Worm (Caenorhabditis elegans) whole organism, L2 larva: ENCODE measurements around the gene grl-8.

ENCODE experiments used
- C34F6.9 ChIP-seq: fragments of 150-350 bp; optimal IDR thresholded peaks from 2 replicates; lab custom pipeline; 2014; ENCODE audit warnings: missing biosample characterization, missing genetic modification characterization
- F13H6.1 ChIP-seq: sonication (generic microtip); optimal IDR thresholded peaks from 2 replicates; lab custom pipeline; 2016; ENCODE audit warnings: missing genetic modification characterization, missing compliant biosample characterization
- R02D3.7 ChIP-seq: fragments of 150-350 bp; optimal IDR thresholded peaks from 2 replicates; lab custom pipeline; 2014; ENCODE audit warnings: missing biosample characterization, missing genetic modification characterization
- Y55F3AM.14 ChIP-seq: fragments of 200-800 bp; sonication (Bioruptor generic); optimal IDR thresholded peaks from 2 replicates; lab custom pipeline; 2018; ENCODE audit warnings: mild to moderate bottlenecking, missing genetic modification characterization, missing compliant biosample characterization
- ZK546.5 ChIP-seq: sonication (generic microtip); optimal IDR thresholded peaks from 2 replicates; lab custom pipeline; 2017; ENCODE audit warnings: missing biosample characterization, missing genetic modification characterization
- aly-2 ChIP-seq: fragments of 150-350 bp; optimal IDR thresholded peaks from 2 replicates; lab custom pipeline; 2014; ENCODE audit warnings: missing biosample characterization, missing genetic modification characterization
- ama-1 ChIP-seq: fragments of 150-350 bp; optimal IDR thresholded peaks from 2 replicates; lab custom pipeline; 2018; ENCODE audit warnings: inconsistent platforms
- blmp-1 ChIP-seq: sonication (generic microtip); optimal IDR thresholded peaks from 2 replicates; lab custom pipeline; 2017; ENCODE audit warnings: missing genetic modification characterization, mild to moderate bottlenecking, missing compliant biosample characterization, antibody characterized with exemption, moderate library complexity; ENCODE audit not compliant: insufficient read depth
- ceh-16 ChIP-seq: fragments of 150-350 bp; optimal IDR thresholded peaks from 2 replicates; lab custom pipeline; 2014; ENCODE audit warnings: missing biosample characterization, missing genetic modification characterization
- crh-2 ChIP-seq: sonication (generic microtip); optimal IDR thresholded peaks from 2 replicates; lab custom pipeline; 2017; ENCODE audit warnings: missing biosample characterization, missing genetic modification characterization
- dmd-4 ChIP-seq: sonication (generic microtip); optimal IDR thresholded peaks from 2 replicates; lab custom pipeline; 2017; ENCODE audit warnings: missing biosample characterization, missing genetic modification characterization
- elt-1 ChIP-seq: fragments of 150-350 bp; optimal IDR thresholded peaks from 2 replicates; lab custom pipeline; 2014; ENCODE audit warnings: missing biosample characterization, missing genetic modification characterization
- elt-3 ChIP-seq: sonication (generic microtip); optimal IDR thresholded peaks from 2 replicates; lab custom pipeline; 2017; ENCODE audit warnings: missing biosample characterization, missing genetic modification characterization
- lin-11 ChIP-seq: fragments of 150-350 bp; sonication (generic microtip); optimal IDR thresholded peaks from 2 replicates; lab custom pipeline; 2014; ENCODE audit warnings: missing biosample characterization, missing genetic modification characterization, inconsistent platforms, mixed read lengths
- lin-39 ChIP-seq: fragments of 150-350 bp; optimal IDR thresholded peaks from 2 replicates; lab custom pipeline; 2014; ENCODE audit warnings: missing biosample characterization, missing genetic modification reagents, missing genetic modification characterization
- mab-5 ChIP-seq: fragments of 150-350 bp; optimal IDR thresholded peaks from 2 replicates; lab custom pipeline; 2014; ENCODE audit warnings: missing biosample characterization, missing genetic modification characterization
- mbf-1 ChIP-seq: sonication (generic microtip); optimal IDR thresholded peaks from 2 replicates; lab custom pipeline; 2017; ENCODE audit warnings: missing biosample characterization, missing genetic modification characterization
- nhr-10 ChIP-seq: sonication (generic microtip); optimal IDR thresholded peaks from 2 replicates; lab custom pipeline; 2017; ENCODE audit warnings: missing biosample characterization, missing genetic modification characterization
- nhr-11 ChIP-seq: fragments of 150-350 bp; optimal IDR thresholded peaks from 2 replicates; lab custom pipeline; 2014; ENCODE audit warnings: missing biosample characterization, missing genetic modification characterization
- nhr-12 ChIP-seq: fragments of 150-350 bp; optimal IDR thresholded peaks from 2 replicates; lab custom pipeline; 2014; ENCODE audit warnings: missing biosample characterization, missing genetic modification characterization
- nhr-129 ChIP-seq: fragments of 150-350 bp; optimal IDR thresholded peaks from 2 replicates; lab custom pipeline; 2014; ENCODE audit warnings: missing biosample characterization, missing genetic modification characterization
- nhr-21 ChIP-seq: fragments of 150-350 bp; optimal IDR thresholded peaks from 2 replicates; lab custom pipeline; 2014; ENCODE audit warnings: missing biosample characterization, missing genetic modification characterization
- nhr-25 ChIP-seq: fragments of 150-350 bp; sonication (generic microtip); optimal IDR thresholded peaks from 3 replicates; lab custom pipeline; 2014; ENCODE audit warnings: missing biosample characterization, missing genetic modification characterization
- nhr-6 ChIP-seq: fragments of 150-350 bp; optimal IDR thresholded peaks from 2 replicates; lab custom pipeline; 2014; ENCODE audit warnings: missing biosample characterization, missing genetic modification characterization
- peb-1 ChIP-seq: fragments of 150-350 bp; optimal IDR thresholded peaks from 2 replicates; lab custom pipeline; 2014; ENCODE audit warnings: missing biosample characterization, missing genetic modification characterization
- skn-1 ChIP-seq: sonication (generic microtip); optimal IDR thresholded peaks from 2 replicates; lab custom pipeline; 2017; ENCODE audit warnings: missing biosample characterization, missing genetic modification characterization
- sma-9 ChIP-seq, 2 experiments: fragments of 150-350 bp in 1 of 2; sonication (generic microtip) in 1 of 2; optimal IDR thresholded peaks; 2 replicates each; lab custom pipeline; 2014 to 2016; ENCODE audit warnings: missing genetic modification characterization in 2 of 2, mild to moderate bottlenecking in 1 of 2, missing biosample characterization in 1 of 2, missing compliant biosample characterization in 1 of 2, missing genetic modification reagents in 1 of 2, moderate library complexity in 1 of 2
- snpc-4 ChIP-seq: fragments of 150-350 bp; optimal IDR thresholded peaks from 2 replicates; lab custom pipeline; 2014; ENCODE audit warnings: missing biosample characterization, missing genetic modification characterization
- unc-39 ChIP-seq: fragments of 150-350 bp; optimal IDR thresholded peaks from 2 replicates; lab custom pipeline; 2014; ENCODE audit warnings: missing biosample characterization, missing genetic modification characterization
- unc-55 ChIP-seq: fragments of 150-350 bp; sonication (generic microtip); optimal IDR thresholded peaks from 3 replicates; lab custom pipeline; 2014; ENCODE audit warnings: missing biosample characterization, missing genetic modification reagents, missing genetic modification characterization
- unc-62 ChIP-seq: fragments of 150-350 bp; optimal IDR thresholded peaks from 2 replicates; lab custom pipeline; 2014; ENCODE audit warnings: missing biosample characterization, missing genetic modification reagents, missing genetic modification characterization
- zag-1 ChIP-seq: fragments of 150-350 bp; optimal IDR thresholded peaks from 2 replicates; lab custom pipeline; 2014; ENCODE audit warnings: missing biosample characterization, missing genetic modification characterization

grl-8 gene

ce11 chrV:6753257-6753656, 20.4 kb upstream of the grl-8 start:
- TF ChIP-seq C34F6.9 (no peak), ama-1 (lab: Kevin White, UChicago) (no peak), nhr-11 (tag; lab: Kevin White, UChicago) (no peak), lin-11 (tag; lab: Kevin White, UChicago) (no peak), unc-55 (GFP tag; lab: Kevin White, UChicago) (no peak), mbf-1 (no peak), elt-1 (tag; lab: Kevin White, UChicago) (no peak), elt-3 (tag; lab: Kevin White, UChicago) (no peak), unc-39 (tag; lab: Kevin White, UChicago) (no peak), unc-62 (GFP tag; lab: Kevin White, UChicago) (no peak), Y55F3AM.14 (GFP tag; lab: Kevin White, UChicago) (no peak), F13H6.1 (tag; lab: Kevin White, UChicago) (no peak), nhr-6 (tag; lab: Kevin White, UChicago) (no peak), lin-39 (tag; lab: Kevin White, UChicago) (no peak), nhr-12 (tag; lab: Kevin White, UChicago) (no peak), R02D3.7 (tag; lab: Kevin White, UChicago) (no peak), nhr-10 (tag; lab: Kevin White, UChicago) (no peak), crh-2 (no peak)

DNA sequence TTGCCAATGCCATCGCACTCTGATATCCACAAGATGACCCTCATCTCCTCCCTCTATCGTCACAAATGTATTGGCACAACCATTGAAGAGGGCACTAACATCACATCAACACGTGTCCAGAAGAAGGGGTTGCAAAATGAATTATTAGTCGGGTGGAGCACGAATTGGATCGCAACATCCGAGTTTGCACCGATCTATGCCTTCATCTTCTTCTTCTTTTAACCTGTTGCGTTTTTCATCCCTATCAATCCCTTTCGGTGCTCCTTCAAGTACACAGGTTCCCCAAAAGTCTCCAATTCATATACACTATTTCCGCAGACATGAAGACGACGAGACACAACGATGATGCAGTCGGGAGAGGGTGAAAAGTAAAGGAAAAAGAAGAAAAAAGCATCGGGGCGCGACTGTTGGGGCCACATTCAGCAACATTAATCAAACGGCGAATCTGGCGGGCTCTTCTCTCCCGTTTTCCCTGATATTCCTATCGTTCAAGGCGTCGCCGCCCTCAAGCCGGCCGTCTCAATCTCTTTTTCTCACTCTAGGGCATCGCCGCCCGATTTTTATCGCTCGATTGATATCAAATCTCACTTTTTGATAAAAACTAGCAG, 18.7 kb upstream of the grl-8 start:
- TF ChIP-seq aly-2 (tag; lab: Kevin White, UChicago) = no peak
- peak; percentile 46 for TF ChIP-seq F13H6.1 (tag; lab: Kevin White, UChicago)
- peak; percentile 52 for TF ChIP-seq sma-9 (GFP tag; optimal IDR thresholded peaks at IDR 0.05; lab: Kevin White, UChicago)
- TF ChIP-seq sma-9 (tag; optimal IDR thresholded peaks at IDR 0.05; lab: Kevin White, UChicago) = no peak
- TF ChIP-seq nhr-21 = no peak
- TF ChIP-seq nhr-129 (tag; lab: Kevin White, UChicago) = peak; percentile 34
- no peak for TF ChIP-seq blmp-1
- no peak for TF ChIP-seq mbf-1
- TF ChIP-seq mab-5 (tag; lab: Kevin White, UChicago) = peak; percentile 34

DNA sequence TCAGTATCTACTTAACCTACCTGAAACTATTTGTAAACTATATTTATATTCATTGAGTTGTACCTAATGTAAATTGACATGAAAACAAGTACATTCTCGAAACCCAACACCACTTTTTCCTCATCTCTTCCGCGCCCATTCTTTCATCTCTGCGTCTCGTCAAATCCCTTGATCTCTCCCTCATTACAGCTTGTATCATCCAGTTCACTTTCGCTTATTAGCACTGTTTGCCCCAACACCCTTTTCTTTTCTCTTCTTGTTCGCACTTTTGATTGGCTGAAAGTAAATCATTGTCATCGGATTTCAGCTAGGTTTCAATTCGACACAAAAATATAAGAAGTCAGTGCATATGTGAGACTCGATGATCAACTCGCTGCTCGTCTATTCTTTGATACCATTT, 11.9 kb upstream of the grl-8 start, which contains the start of gene T25F10.3:
Gene T25F10.3, plus strand, starts transcription at position 308 of the 400 bp plus-strand sequence.
- TF ChIP-seq blmp-1 (peak; percentile 88), zag-1 (no peak)

- TF ChIP-seq blmp-1 (peak; percentile 94), nhr-25 (tag; lab: Kevin White, UChicago) (peak; percentile 56), elt-3 (tag; lab: Kevin White, UChicago) (no peak)
Observed at ce11 chrV:6736877-6737276, 4.0 kb upstream of the grl-8 start.

DNA sequence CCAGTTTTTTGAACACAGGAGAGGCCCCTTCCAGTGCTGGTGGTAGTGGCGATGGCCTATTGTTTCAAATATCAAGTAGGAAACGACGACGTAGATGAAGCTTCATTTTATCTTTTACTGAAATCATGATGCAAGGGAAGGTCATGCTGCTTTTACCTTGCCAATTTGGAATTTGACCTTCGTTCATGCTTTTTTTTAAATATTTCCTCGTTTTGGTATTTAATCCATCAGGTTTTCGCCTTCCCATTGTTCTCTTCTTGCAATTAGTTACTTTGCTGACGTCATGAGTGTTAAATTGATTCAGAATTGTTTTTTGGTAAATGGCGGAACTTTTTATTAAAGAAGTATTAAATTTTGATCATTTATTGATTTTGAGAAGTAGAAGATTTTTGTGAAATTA, 3.2 kb upstream of the grl-8 start:
- TF ChIP-seq C34F6.9 (no peak), Y55F3AM.14 (GFP tag; lab: Kevin White, UChicago) (no peak), unc-55 (GFP tag; lab: Kevin White, UChicago) (no peak), unc-39 (tag; lab: Kevin White, UChicago) (no peak), nhr-25 (tag; lab: Kevin White, UChicago) (peak; percentile 51), ZK546.5 (tag; lab: Kevin White, UChicago) (no peak), snpc-4 (tag; lab: Kevin White, UChicago) (no peak)

- TF ChIP-seq ceh-16 (tag; lab: Kevin White, UChicago) = no peak
- TF ChIP-seq dmd-4 (tag; lab: Kevin White, UChicago) = no peak
- no peak for TF ChIP-seq skn-1
- no peak for TF ChIP-seq nhr-129 (tag; lab: Kevin White, UChicago)
- TF ChIP-seq nhr-21 = no peak
- TF ChIP-seq peb-1 (tag; lab: Kevin White, UChicago) = no peak
Observed at ce11 chrV:6731594-6731993, 1.3 kb downstream of the grl-8 start, which contains the start of gene grl-9. Gene grl-9, minus strand, starts transcription at chrV:6731694.
